Worm (Caenorhabditis elegans): ENCODE results near the gene Y67D8B.5.

DNA sequence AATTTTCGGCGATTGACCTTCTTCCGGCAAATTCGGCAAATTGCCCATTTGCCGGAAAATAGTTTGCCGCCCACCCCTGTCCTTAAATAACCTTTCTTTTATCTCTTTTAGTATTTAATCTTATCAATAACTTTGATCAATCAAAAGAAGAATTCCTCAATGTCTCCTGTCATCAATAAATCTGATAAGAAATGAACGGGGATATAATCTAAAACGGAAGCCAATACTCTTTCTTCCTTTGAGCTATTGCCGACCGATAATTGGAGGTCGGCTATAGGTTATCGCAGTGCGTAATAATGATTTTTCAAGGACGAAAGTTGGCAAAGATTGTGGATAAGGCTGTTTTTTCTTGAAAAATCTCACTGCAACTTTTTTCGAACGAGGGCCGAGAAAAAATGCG, 19.0 kb downstream of the Y67D8B.5 start:
- TF ChIP-seq ztf-29 (GFP tag; IDR thresholded peaks at IDR 0.05) (no peak), tab-1 (GFP tag; IDR thresholded peaks at IDR 0.05) (no peak), T22C8.4 (GFP tag; IDR thresholded peaks at IDR 0.05) (no peak), med-1 (GFP tag; optimal IDR thresholded peaks at IDR 0.05; ENCODE audit: insufficient read depth) (no peak), klf-2 (GFP tag; conservative IDR thresholded peaks at IDR 0.05) (no peak), ref-1 (GFP tag; conservative IDR thresholded peaks at IDR 0.05) (no peak), cog-1 (tag; optimal IDR thresholded peaks at IDR 0.05) (no peak)
